Worm (Caenorhabditis elegans): ENCODE measurements around the gene C35D10.5.

DNA sequence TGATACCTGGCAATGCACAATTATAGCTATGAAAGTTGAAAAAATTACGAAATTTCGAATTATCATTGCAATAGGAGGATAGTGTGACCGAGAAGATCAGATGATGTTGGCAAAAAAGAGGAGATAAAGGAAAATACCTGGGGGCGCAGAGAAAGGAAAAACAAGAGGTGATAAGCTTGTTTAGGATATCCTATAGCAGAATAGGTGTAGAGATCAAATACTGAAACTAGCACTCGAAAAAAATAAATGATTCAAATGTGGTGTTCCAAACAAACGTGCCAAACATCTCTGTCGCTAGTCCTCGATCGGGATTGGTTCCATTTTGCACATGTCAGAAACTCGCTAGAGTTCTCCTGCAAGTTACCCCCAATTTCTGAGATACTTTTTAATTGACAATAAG lies 32.7 kb upstream of the C35D10.5 start, which contains the start of gene F26A1.9:
- TF ChIP-seq egl-27 (tag; optimal IDR thresholded peaks at IDR 0.05) (no peak), ZK546.5 (tag; optimal IDR thresholded peaks at IDR 0.05) (no peak), skn-1 (tag; optimal IDR thresholded peaks at IDR 0.05) (no peak), lsy-2 (tag; optimal IDR thresholded peaks at IDR 0.05) (no peak), ztf-1 (GFP tag; conservative IDR thresholded peaks at IDR 0.05) (no peak), sma-9 (GFP tag; optimal IDR thresholded peaks at IDR 0.05) (no peak), sma-9 (tag; optimal IDR thresholded peaks at IDR 0.05) (no peak), snpc-4 (tag; optimal IDR thresholded peaks at IDR 0.05) (no peak), lin-13 (GFP tag; optimal IDR thresholded peaks at IDR 0.05) (no peak), ztf-11 (tag; optimal IDR thresholded peaks at IDR 0.05) (no peak)

Measured in whole organism, L2 larva.